Fruit fly (Drosophila melanogaster) whole organism, prepupa: ENCODE measurements around the gene Tpc1.

Experiments
- Blimp-1 ChIP-seq: fragments of 200-800 bp; sonication (Bioruptor generic); optimal IDR thresholded peaks from 3 replicates; lab custom pipeline; 2017; ENCODE audit warnings: missing biosample characterization, missing genetic modification characterization, mild to moderate bottlenecking, moderate library complexity, missing genetic modification reagents
- CG9139 ChIP-seq: fragments of 200-800 bp; sonication (Bioruptor generic); optimal IDR thresholded peaks from 3 replicates; lab custom pipeline; 2017; ENCODE audit warnings: missing biosample characterization, mild to moderate bottlenecking, missing genetic modification characterization
- dsx ChIP-seq: fragments of 200-800 bp; optimal IDR thresholded peaks from 3 replicates; lab custom pipeline; 2019; ENCODE audit warnings: missing biosample characterization, mild to moderate bottlenecking, missing genetic modification characterization, moderate library complexity; ENCODE audit not compliant: poor library complexity, severe bottlenecking
- lz ChIP-seq: fragments of 200-800 bp; sonication (Bioruptor generic); optimal IDR thresholded peaks from 3 replicates; lab custom pipeline; 2016; ENCODE audit warnings: missing biosample characterization, missing genetic modification characterization
- ss ChIP-seq, 2 experiments: fragments of 200-800 bp; sonication (Bioruptor generic); optimal IDR thresholded peaks; 2 replicates in 1 of 2; 3 replicates in 1 of 2; lab custom pipeline; 2017 to 2018; ENCODE audit warnings: mild to moderate bottlenecking in 2 of 2, missing biosample characterization in 2 of 2, missing genetic modification characterization in 2 of 2, moderate library complexity in 1 of 2

dm6 chr3R:10886462-10887315 lies 4.7 kb upstream of the Tpc1 start:
- TF ChIP-seq lz (GFP tag; lab: Kevin White, UChicago), result peak; percentile 95
- TF ChIP-seq dsx (GFP tag; lab: Kevin White, UChicago), result peak; percentile 62
- peak; percentile 83 to 86 for TF ChIP-seq ss (GFP tag; optimal IDR thresholded peaks at IDR 0.05; lab: Kevin White, UChicago)
- peak; percentile 57 for TF ChIP-seq Blimp-1 (GFP tag; lab: Kevin White, UChicago)
- TF ChIP-seq CG9139, result peak; percentile 80
